Fruit fly (Drosophila melanogaster) whole organism, embryonic: Measurements from ENCODE around the gene CG31960.

ENCODE experiments used
- Asciz ChIP-seq: fragments of 200-800 bp; sonication (Bioruptor generic); optimal IDR thresholded peaks from 2 replicates; lab custom pipeline; 2017; ENCODE audit warnings: missing biosample characterization, mild to moderate bottlenecking, missing genetic modification characterization, missing genetic modification reagents
- CG10462 ChIP-seq: fragments of 200-800 bp; sonication (Bioruptor generic); optimal IDR thresholded peaks from 2 replicates; lab custom pipeline; 2016; ENCODE audit warnings: missing biosample characterization, missing genetic modification characterization
- CG12236 ChIP-seq: fragments of 200-800 bp; sonication (Bioruptor generic); optimal IDR thresholded peaks from 2 replicates; lab custom pipeline; 2016; ENCODE audit warnings: missing biosample characterization, missing genetic modification characterization
- CG12659 ChIP-seq: fragments of 200-800 bp; sonication (Bioruptor generic); optimal IDR thresholded peaks from 3 replicates; lab custom pipeline; 2017; ENCODE audit warnings: mild to moderate bottlenecking, missing biosample characterization, missing genetic modification reagents, missing genetic modification characterization
- CG13123 ChIP-seq: fragments of 200-800 bp; sonication (Bioruptor generic); optimal IDR thresholded peaks from 2 replicates; lab custom pipeline; 2016; ENCODE audit warnings: missing biosample characterization, missing genetic modification characterization
- CG13775 ChIP-seq: fragments of 200-800 bp; sonication (Bioruptor generic); optimal IDR thresholded peaks from 3 replicates; lab custom pipeline; 2017; ENCODE audit warnings: missing biosample characterization, mild to moderate bottlenecking, missing genetic modification characterization
- CG13894 ChIP-seq: fragments of 200-800 bp; sonication (Bioruptor generic); optimal IDR thresholded peaks from 3 replicates; lab custom pipeline; 2018; ENCODE audit warnings: missing biosample characterization, mild to moderate bottlenecking, missing genetic modification characterization, moderate library complexity
- CG14441 ChIP-seq: fragments of 200-800 bp; sonication (Bioruptor generic); IDR thresholded peaks from 2 replicates; pipeline ENCODE4 v1.3.6; 2022; ENCODE audit warnings: missing biosample characterization, missing genetic modification characterization
- CG14667 ChIP-seq: fragments of 200-800 bp; sonication (Bioruptor generic); IDR thresholded peaks from 2 replicates; pipeline ENCODE4 v1.3.6; 2022; ENCODE audit warnings: missing biosample characterization, missing genetic modification characterization
- CG16813 ChIP-seq: fragments of 200-800 bp; sonication (Bioruptor generic); IDR thresholded peaks from 3 replicates; pipeline ENCODE4 v1.3.6; 2022; ENCODE audit warnings: missing biosample characterization, missing genetic modification characterization; ENCODE audit not compliant: partially characterized antibody
- CG17912 ChIP-seq: fragments of 200-800 bp; sonication (Bioruptor generic); optimal IDR thresholded peaks from 2 replicates; lab custom pipeline; 2018; ENCODE audit warnings: missing biosample characterization, mild to moderate bottlenecking, missing genetic modification characterization
- CG1792 ChIP-seq: fragments of 200-800 bp; sonication (Bioruptor generic); optimal IDR thresholded peaks from 2 replicates; lab custom pipeline; 2016; ENCODE audit warnings: missing biosample characterization, missing genetic modification characterization
- CG2712 ChIP-seq: fragments of 200-800 bp; optimal IDR thresholded peaks from 3 replicates; lab custom pipeline; 2019; ENCODE audit warnings: missing biosample characterization, mild to moderate bottlenecking, missing genetic modification characterization, moderate library complexity
- CG4404 ChIP-seq: fragments of 200-800 bp; sonication (Bioruptor generic); IDR thresholded peaks from 2 replicates; pipeline ENCODE4 v1.3.6; 2022; ENCODE audit warnings: missing biosample characterization, missing genetic modification characterization
- CG6654 ChIP-seq: fragments of 200-800 bp; sonication (Bioruptor generic); optimal IDR thresholded peaks from 2 replicates; lab custom pipeline; 2017; ENCODE audit warnings: missing biosample characterization, mild to moderate bottlenecking, missing genetic modification characterization
- CG7357 ChIP-seq: fragments of 200-800 bp; sonication (Bioruptor generic); IDR thresholded peaks from 3 replicates; pipeline ENCODE4 v1.3.6; 2022; ENCODE audit warnings: missing biosample characterization, missing genetic modification characterization
- CG7786 ChIP-seq: fragments of 200-800 bp; sonication (Bioruptor generic); optimal IDR thresholded peaks from 2 replicates; lab custom pipeline; 2016; ENCODE audit warnings: missing biosample characterization, missing genetic modification characterization
- CG8388 ChIP-seq: fragments of 200-800 bp; sonication (Bioruptor generic); optimal IDR thresholded peaks from 2 replicates; lab custom pipeline; 2019; ENCODE audit warnings: missing biosample characterization, mild to moderate bottlenecking, missing genetic modification characterization, moderate library complexity
- CG8944 ChIP-seq: fragments of 200-800 bp; sonication (Bioruptor generic); optimal IDR thresholded peaks from 3 replicates; lab custom pipeline; 2016; ENCODE audit warnings: missing biosample characterization, missing genetic modification characterization
- CrebB ChIP-seq: fragments of 200-800 bp; sonication (Bioruptor generic); optimal IDR thresholded peaks from 3 replicates; lab custom pipeline; 2018; ENCODE audit warnings: missing biosample characterization, mild to moderate bottlenecking, missing genetic modification characterization
- D ChIP-seq, 2 experiments: fragments of 200-800 bp in 1 of 2; fragments of >200 bp in 1 of 2; sonication (Bioruptor generic) in 1 of 2; optimal IDR thresholded peaks; 2 replicates in 1 of 2; 3 replicates in 1 of 2; lab custom pipeline; 2017; ENCODE audit warnings: mild to moderate bottlenecking in 1 of 2, missing biosample characterization in 1 of 2, missing genetic modification characterization in 1 of 2, missing genetic modification reagents in 1 of 2
- Dll ChIP-seq: fragments of 200-800 bp; sonication (Bioruptor generic); IDR thresholded peaks from 4 replicates; pipeline ENCODE4 v1.3.6; 2022; ENCODE audit warnings: missing biosample characterization, missing genetic modification characterization; ENCODE audit not compliant: partially characterized antibody
- Drgx ChIP-seq: fragments of 200-800 bp; sonication (Bioruptor generic); IDR thresholded peaks from 2 replicates; pipeline ENCODE4 v1.3.6; 2022; ENCODE audit warnings: missing biosample characterization, missing genetic modification characterization
- ERR ChIP-seq: fragments of 200-800 bp; sonication (Bioruptor generic); optimal IDR thresholded peaks from 2 replicates; lab custom pipeline; 2016; ENCODE audit warnings: missing biosample characterization, missing genetic modification characterization
- Gsc ChIP-seq: fragments of 200-800 bp; sonication (Bioruptor generic); IDR thresholded peaks from 2 replicates; pipeline ENCODE4 v1.3.6; 2022; ENCODE audit warnings: missing biosample characterization, missing genetic modification characterization
- Oaz ChIP-seq: fragments of 200-800 bp; sonication (Bioruptor generic); IDR thresholded peaks from 2 replicates; pipeline ENCODE4 v1.3.6; 2022; ENCODE audit warnings: missing biosample characterization, missing genetic modification characterization
- Rx ChIP-seq: fragments of 200-800 bp; sonication (Bioruptor generic); IDR thresholded peaks from 2 replicates; pipeline ENCODE4 v1.3.6; 2022; ENCODE audit warnings: missing biosample characterization, missing genetic modification characterization
- Stat92E ChIP-seq, 3 experiments: fragments of >200 bp in 2 of 3; fragments of 200-800 bp in 1 of 3; sonication (Bioruptor generic) in 1 of 3; optimal IDR thresholded peaks; 2 replicates each; lab custom pipeline; 2017 to 2019; ENCODE audit warnings: missing biosample characterization in 3 of 3, missing genetic modification characterization in 3 of 3, mild to moderate bottlenecking in 1 of 3, moderate library complexity in 1 of 3
- Xbp1 ChIP-seq: fragments of 200-800 bp; sonication (Bioruptor generic); optimal IDR thresholded peaks from 3 replicates; lab custom pipeline; 2016; ENCODE audit warnings: missing biosample characterization, mild to moderate bottlenecking, missing genetic modification characterization
- ab ChIP-seq: fragments of 200-800 bp; sonication (Bioruptor generic); optimal IDR thresholded peaks from 2 replicates; lab custom pipeline; 2016; ENCODE audit warnings: missing biosample characterization, missing genetic modification characterization
- aop ChIP-seq: fragments of 200-800 bp; sonication (Bioruptor generic); IDR thresholded peaks from 2 replicates; pipeline ENCODE4 v1.3.6; 2022; ENCODE audit warnings: missing biosample characterization, missing genetic modification characterization
- bbx ChIP-seq: fragments of 200-800 bp; sonication (Bioruptor generic); IDR thresholded peaks from 2 replicates; pipeline ENCODE4 v1.3.6; 2022; ENCODE audit warnings: missing biosample characterization, missing genetic modification characterization; ENCODE audit not compliant: partially characterized antibody
- bowl ChIP-seq: fragments of 200-800 bp; sonication (Bioruptor generic); IDR thresholded peaks from 2 replicates; pipeline ENCODE4 v1.3.6; 2022; ENCODE audit warnings: missing biosample characterization, missing genetic modification characterization
- dm ChIP-seq: fragments of 200-800 bp; sonication (Bioruptor generic); optimal IDR thresholded peaks from 3 replicates; lab custom pipeline; 2016; ENCODE audit warnings: missing biosample characterization, missing genetic modification characterization
- dmrt11E ChIP-seq: fragments of 200-800 bp; sonication (Bioruptor generic); optimal IDR thresholded peaks from 3 replicates; lab custom pipeline; 2018; ENCODE audit warnings: missing biosample characterization, mild to moderate bottlenecking, missing genetic modification characterization, moderate library complexity
- esg ChIP-seq: fragments of 200-800 bp; sonication (Bioruptor generic); conservative IDR thresholded peaks from 2 replicates; pipeline ENCODE4 v1.3.6; 2022; ENCODE audit warnings: missing biosample characterization, missing genetic modification characterization
- h ChIP-seq: fragments of >200 bp; optimal IDR thresholded peaks from 2 replicates; lab custom pipeline; 2017
- insv ChIP-seq, 2 experiments: fragments of 200-800 bp; sonication (Bioruptor generic); optimal IDR thresholded peaks; 3 replicates each; lab custom pipeline; 2016 to 2018; ENCODE audit warnings: missing biosample characterization in 2 of 2, missing genetic modification characterization in 2 of 2
- ken ChIP-seq: fragments of 200-800 bp; sonication (Bioruptor generic); IDR thresholded peaks from 3 replicates; pipeline ENCODE4 v1.3.6; 2022; ENCODE audit warnings: missing biosample characterization, missing genetic modification characterization
- knrl ChIP-seq: fragments of 200-800 bp; sonication (Bioruptor generic); IDR thresholded peaks from 3 replicates; pipeline ENCODE4 v1.3.6; 2022; ENCODE audit warnings: missing biosample characterization, missing genetic modification characterization; ENCODE audit not compliant: partially characterized antibody
- lab ChIP-seq: fragments of 200-800 bp; sonication (Bioruptor generic); optimal IDR thresholded peaks from 3 replicates; lab custom pipeline; 2017; ENCODE audit warnings: missing biosample characterization, missing genetic modification characterization, mild to moderate bottlenecking, moderate library complexity, missing genetic modification reagents
- nerfin-1 ChIP-seq: fragments of 200-800 bp; sonication (Bioruptor generic); optimal IDR thresholded peaks from 3 replicates; lab custom pipeline; 2019; ENCODE audit warnings: missing biosample characterization, mild to moderate bottlenecking, missing genetic modification characterization, moderate library complexity
- pfk ChIP-seq: fragments of 200-800 bp; sonication (Bioruptor generic); optimal IDR thresholded peaks from 2 replicates; lab custom pipeline; 2018; ENCODE audit warnings: missing biosample characterization, mild to moderate bottlenecking, missing genetic modification characterization, moderate library complexity
- pho ChIP-seq: fragments of 200-800 bp; sonication (Bioruptor generic); optimal IDR thresholded peaks from 2 replicates; lab custom pipeline; 2016; ENCODE audit warnings: missing biosample characterization, missing genetic modification characterization
- scrt ChIP-seq: fragments of 200-800 bp; sonication (Bioruptor generic); optimal IDR thresholded peaks from 2 replicates; lab custom pipeline; 2018; ENCODE audit warnings: missing biosample characterization, mild to moderate bottlenecking, missing genetic modification characterization, moderate library complexity
- sens ChIP-seq: fragments of 200-800 bp; sonication (Bioruptor generic); peaks from one replicate; lab custom pipeline; 2016; ENCODE audit warnings: missing biosample characterization, missing genetic modification characterization
- sisA ChIP-seq: fragments of 200-800 bp; sonication (Bioruptor generic); IDR thresholded peaks from 2 replicates; pipeline ENCODE4 v1.3.6; 2022; ENCODE audit warnings: missing biosample characterization, missing genetic modification characterization
- sob ChIP-seq: fragments of 200-800 bp; sonication (Bioruptor generic); IDR thresholded peaks from 2 replicates; pipeline ENCODE4 v1.3.6; 2022; ENCODE audit warnings: missing biosample characterization, missing genetic modification characterization
- tin ChIP-seq: fragments of 200-800 bp; sonication (Bioruptor generic); optimal IDR thresholded peaks from 3 replicates; lab custom pipeline; 2016; ENCODE audit warnings: missing biosample characterization, missing genetic modification characterization
- yki ChIP-seq: fragments of >200 bp; optimal IDR thresholded peaks from 3 replicates; lab custom pipeline; 2018

CG31960 gene

dm6 chr2L:3776614-3777196 is 8.0 kb upstream of the CG31960 start (continued):
- TF ChIP-seq bbx (GFP tag; lab: Robert Waterston, UW) (no peak), Drgx (GFP tag; lab: Robert Waterston, UW) (peak; percentile 83), bowl (GFP tag; lab: Robert Waterston, UW) (peak; percentile 75), CG4404 (GFP tag; lab: Robert Waterston, UW) (peak; percentile 90), Dll (GFP tag; lab: Robert Waterston, UW) (no peak), aop (no peak), sens (GFP tag; lab: Kevin White, UChicago) (peak; percentile 78), insv (GFP tag; optimal IDR thresholded peaks at IDR 0.05; lab: Kevin White, UChicago) (peak in 1 of 2 experiments; percentile 36), CG12236 (GFP tag; lab: Kevin White, UChicago) (no peak), nerfin-1 (tag; lab: Kevin White, UChicago) (peak; percentile 93), ab (no peak), CG14667 (GFP tag; lab: Robert Waterston, UW) (peak; percentile 68), CG16813 (no peak), Xbp1 (GFP tag; lab: Kevin White, UChicago) (peak; percentile 81), Stat92E (GFP tag; optimal IDR thresholded peaks at IDR 0.05; lab: Kevin White, UChicago) (peak in 1 of 3 experiments; percentile 87), CG7357 (GFP tag; lab: Robert Waterston, UW) (peak; percentile 82), sob (GFP tag; lab: Robert Waterston, UW) (peak; percentile 76), CrebB (tag; lab: Kevin White, UChicago) (peak; percentile 64), CG13123 (peak; percentile 70), scrt (peak; percentile 64), pho (no peak), dm (no peak), ken (GFP tag; lab: Robert Waterston, UW) (peak; percentile 43; the same call in 1 of the 3 replicates), CG13775 (GFP tag; lab: Kevin White, UChicago) (peak; percentile 83), ERR (GFP tag; lab: Kevin White, UChicago) (no peak), CG12659 (GFP tag; lab: Kevin White, UChicago) (peak; percentile 71), yki (lab: Kevin White, UChicago) (no peak), CG10462 (peak; percentile 68), D (optimal IDR thresholded peaks at IDR 0.05; lab: Kevin White, UChicago) (no peak), D (GFP tag; optimal IDR thresholded peaks at IDR 0.05; lab: Kevin White, UChicago) (peak; percentile 74), pfk (no peak), lab (peak; percentile 81), CG8944 (GFP tag; lab: Kevin White, UChicago) (no peak), Rx (no peak; the same call in 1 of the 2 replicates), CG2712 (peak; percentile 98), Asciz (GFP tag; lab: Kevin White, UChicago) (peak; percentile 82), tin (GFP tag; lab: Kevin White, UChicago) (peak; percentile 72), h (lab: Kevin White, UChicago) (no peak), CG7786 (no peak), dmrt11E (tag; lab: Kevin White, UChicago) (peak; percentile 96), CG17912 (no peak), sisA (GFP tag; lab: Robert Waterston, UW) (peak; percentile 73), CG14441 (GFP tag; lab: Robert Waterston, UW) (no peak; the same call in none of the 2 replicates), CG8388 (GFP tag; lab: Kevin White, UChicago) (peak; percentile 94), CG6654 (GFP tag; lab: Kevin White, UChicago) (peak; percentile 23), CG13894 (tag; lab: Kevin White, UChicago) (peak; percentile 50), knrl (GFP tag; lab: Robert Waterston, UW) (no peak), CG1792 (GFP tag; lab: Kevin White, UChicago) (no peak), Oaz (GFP tag; lab: Robert Waterston, UW) (no peak), Gsc (GFP tag; lab: Robert Waterston, UW) (no peak), esg (GFP tag; lab: Robert Waterston, UW) (peak; percentile 78)
